Worm (Caenorhabditis elegans) whole organism, young adult: Measurements from ENCODE around the gene clec-144.

Experiments
- B0019.2 ChIP-seq: fragments of 200-800 bp; sonication (Bioruptor generic); conservative IDR thresholded peaks from 2 replicates; pipeline ENCODE4 v1.3.6; 2022; ENCODE audit warnings: missing genetic modification reagents, missing genetic modification characterization, missing compliant biosample characterization
- B0261.1 ChIP-seq: sonication (generic microtip); optimal IDR thresholded peaks from 2 replicates; lab custom pipeline; 2016; ENCODE audit warnings: mild to moderate bottlenecking, missing genetic modification characterization, moderate library complexity, missing compliant biosample characterization
- B0336.3 ChIP-seq: fragments of 200-800 bp; sonication (Bioruptor generic); IDR thresholded peaks from 2 replicates; pipeline ENCODE4 v1.3.6; 2022; ENCODE audit warnings: missing genetic modification characterization, missing compliant biosample characterization
- D2030.7 ChIP-seq: fragments of 200-800 bp; sonication (Bioruptor generic); IDR thresholded peaks from 2 replicates; pipeline ENCODE4 v1.3.6; 2022; ENCODE audit warnings: missing genetic modification reagents, missing genetic modification characterization, missing compliant biosample characterization
- F10E7.11 ChIP-seq: sonication (generic microtip); optimal IDR thresholded peaks from 2 replicates; lab custom pipeline; 2017; ENCODE audit warnings: mild to moderate bottlenecking, missing genetic modification characterization, moderate library complexity, missing compliant biosample characterization
- F22D6.2 ChIP-seq: sonication (generic microtip); optimal IDR thresholded peaks from 2 replicates; lab custom pipeline; 2016; ENCODE audit warnings: mild to moderate bottlenecking, missing genetic modification characterization, missing compliant biosample characterization
- F23B12.7 ChIP-seq: sonication (generic microtip); optimal IDR thresholded peaks from 2 replicates; lab custom pipeline; 2017; ENCODE audit warnings: missing genetic modification characterization, mild to moderate bottlenecking, missing compliant biosample characterization, antibody characterized with exemption, moderate library complexity; ENCODE audit not compliant: insufficient read depth
- F37B4.10 ChIP-seq: fragments of 200-800 bp; sonication (Bioruptor generic); IDR thresholded peaks from 2 replicates; pipeline ENCODE4 v1.3.6; 2022; ENCODE audit warnings: missing genetic modification characterization, missing compliant biosample characterization
- F39B2.1 ChIP-seq: fragments of 200-800 bp; sonication (Bioruptor generic); IDR thresholded peaks from 2 replicates; pipeline ENCODE4 v1.3.6; 2022; ENCODE audit warnings: missing genetic modification reagents, missing genetic modification characterization, missing compliant biosample characterization
- F52B5.7 ChIP-seq: sonication (generic microtip); optimal IDR thresholded peaks from 2 replicates; lab custom pipeline; 2016; ENCODE audit warnings: mild to moderate bottlenecking, missing genetic modification characterization, missing compliant biosample characterization
- K12H6.12 ChIP-seq: fragments of 200-800 bp; sonication (Bioruptor generic); optimal IDR thresholded peaks from 2 replicates; lab custom pipeline; 2018; ENCODE audit warnings: mild to moderate bottlenecking, missing genetic modification characterization, missing compliant biosample characterization
- Y53F4B.3 ChIP-seq: fragments of 200-800 bp; sonication (Bioruptor generic); IDR thresholded peaks from 2 replicates; pipeline ENCODE4 v1.3.6; 2022; ENCODE audit warnings: missing genetic modification reagents, missing genetic modification characterization, missing compliant biosample characterization
- Y53G8AR.9 ChIP-seq: fragments of 200-800 bp; sonication (Bioruptor generic); conservative IDR thresholded peaks from 2 replicates; pipeline ENCODE4 v1.3.6; 2022; ENCODE audit warnings: missing genetic modification reagents, missing genetic modification characterization, missing compliant biosample characterization
- ZK185.1 ChIP-seq: sonication (generic microtip); optimal IDR thresholded peaks from 2 replicates; lab custom pipeline; 2016; ENCODE audit warnings: mild to moderate bottlenecking, missing genetic modification characterization, missing compliant biosample characterization; ENCODE audit not compliant: poor library complexity, severe bottlenecking
- aptf-2 ChIP-seq: fragments of 200-800 bp; sonication (Bioruptor generic); conservative IDR thresholded peaks from 2 replicates; pipeline ENCODE4 v1.3.6; 2022; ENCODE audit warnings: missing genetic modification reagents, missing genetic modification characterization, missing compliant biosample characterization
- atf-7 ChIP-seq: sonication (generic microtip); optimal IDR thresholded peaks from 2 replicates; lab custom pipeline; 2017; ENCODE audit warnings: mild to moderate bottlenecking, missing genetic modification characterization, missing compliant biosample characterization
- athp-1 ChIP-seq: sonication (generic microtip); optimal IDR thresholded peaks from 2 replicates; lab custom pipeline; 2017; ENCODE audit warnings: mild to moderate bottlenecking, missing genetic modification characterization, missing compliant biosample characterization
- attf-6 ChIP-seq: fragments of 200-800 bp; sonication (Bioruptor generic); IDR thresholded peaks from 2 replicates; pipeline ENCODE4 v1.3.6; 2022; ENCODE audit warnings: missing genetic modification reagents, missing genetic modification characterization, missing compliant biosample characterization
- bed-1 ChIP-seq: fragments of 200-800 bp; sonication (Bioruptor generic); IDR thresholded peaks from 2 replicates; pipeline ENCODE4 v1.3.6; 2022; ENCODE audit warnings: missing genetic modification reagents, missing genetic modification characterization, missing compliant biosample characterization
- cebp-1 ChIP-seq, 2 experiments: fragments of 200-800 bp in 1 of 2; sonication (Bioruptor generic) in 1 of 2; sonication (generic microtip) in 1 of 2; IDR thresholded peaks in 1 of 2; optimal IDR thresholded peaks in 1 of 2; 2 replicates each; pipeline versions ENCODE4 v1.3.6 to Lab custom; 2017 to 2022; ENCODE audit warnings: missing compliant biosample characterization in 2 of 2, missing genetic modification characterization in 2 of 2, mild to moderate bottlenecking in 1 of 2, missing genetic modification reagents in 1 of 2, moderate library complexity in 1 of 2
- ceh-79 ChIP-seq: sonication (generic microtip); optimal IDR thresholded peaks from 2 replicates; lab custom pipeline; 2017; ENCODE audit warnings: mild to moderate bottlenecking, missing genetic modification characterization, missing compliant biosample characterization
- dox-1 ChIP-seq: fragments of 200-800 bp; sonication (Bioruptor generic); IDR thresholded peaks from 2 replicates; pipeline ENCODE4 v1.3.6; 2022; ENCODE audit warnings: missing genetic modification reagents, missing genetic modification characterization, missing compliant biosample characterization
- dpl-1 ChIP-seq: fragments of 150-350 bp; optimal IDR thresholded peaks from 2 replicates; lab custom pipeline; 2014; ENCODE audit warnings: missing biosample characterization, missing genetic modification reagents, missing genetic modification characterization
- egl-18 ChIP-seq: fragments of 200-800 bp; sonication (Bioruptor generic); IDR thresholded peaks from 2 replicates; pipeline ENCODE4 v1.3.6; 2022; ENCODE audit warnings: missing genetic modification reagents, missing genetic modification characterization, missing compliant biosample characterization
- egl-44 ChIP-seq: fragments of 200-800 bp; sonication (Bioruptor generic); IDR thresholded peaks from 2 replicates; pipeline ENCODE4 v1.3.6; 2022; ENCODE audit warnings: missing genetic modification reagents, missing genetic modification characterization, missing compliant biosample characterization
- egrh-3 ChIP-seq: fragments of 200-800 bp; sonication (Bioruptor generic); IDR thresholded peaks from 2 replicates; pipeline ENCODE4 v1.3.6; 2022; ENCODE audit warnings: missing genetic modification reagents, missing genetic modification characterization, missing compliant biosample characterization
- gei-17 ChIP-seq: fragments of 200-800 bp; sonication (Bioruptor generic); optimal IDR thresholded peaks from 2 replicates; lab custom pipeline; 2018; ENCODE audit warnings: mild to moderate bottlenecking, missing genetic modification characterization, missing compliant biosample characterization
- hlh-12 ChIP-seq: sonication (generic microtip); optimal IDR thresholded peaks from 2 replicates; lab custom pipeline; 2016; ENCODE audit warnings: missing genetic modification characterization, missing compliant biosample characterization
- hmg-1.2 ChIP-seq: fragments of 200-800 bp; sonication (Bioruptor generic); IDR thresholded peaks from 2 replicates; pipeline ENCODE4 v1.3.6; 2022; ENCODE audit warnings: missing genetic modification reagents, missing genetic modification characterization, missing compliant biosample characterization
- lag-1 ChIP-seq: fragments of 200-800 bp; sonication (Bioruptor generic); IDR thresholded peaks from 2 replicates; pipeline ENCODE4 v1.3.6; 2022; ENCODE audit warnings: missing genetic modification reagents, missing genetic modification characterization, missing compliant biosample characterization
- let-526 ChIP-seq: fragments of 200-800 bp; sonication (Bioruptor generic); IDR thresholded peaks from 2 replicates; pipeline ENCODE4 v1.3.6; 2022; ENCODE audit warnings: missing genetic modification reagents, missing genetic modification characterization, missing compliant biosample characterization
- let-607 ChIP-seq, 2 experiments: fragments of 200-800 bp in 1 of 2; sonication (Bioruptor generic) in 1 of 2; sonication (generic microtip) in 1 of 2; optimal IDR thresholded peaks; 2 replicates each; lab custom pipeline; 2016 to 2018; ENCODE audit warnings: mild to moderate bottlenecking in 2 of 2, missing compliant biosample characterization in 2 of 2, missing genetic modification characterization in 2 of 2, moderate library complexity in 2 of 2, missing genotype in 1 of 2
- lin-35 ChIP-seq, 3 experiments: fragments of 150-350 bp in 2 of 3; sonication (generic microtip) in 1 of 3; optimal IDR thresholded peaks; 2 replicates each; lab custom pipeline; 2014 to 2018; ENCODE audit warnings: missing biosample characterization in 3 of 3, missing genetic modification characterization in 3 of 3, missing genetic modification reagents in 3 of 3
- mcd-1 ChIP-seq: fragments of 200-800 bp; sonication (Bioruptor generic); IDR thresholded peaks from 2 replicates; pipeline ENCODE4 v1.3.6; 2022; ENCODE audit warnings: missing genetic modification reagents, missing genetic modification characterization, missing compliant biosample characterization
- mxl-1 ChIP-seq: sonication (generic microtip); optimal IDR thresholded peaks from 2 replicates; lab custom pipeline; 2016; ENCODE audit warnings: missing genetic modification characterization, missing compliant biosample characterization
- nhr-120 ChIP-seq: fragments of 200-800 bp; sonication (Bioruptor generic); IDR thresholded peaks from 2 replicates; pipeline ENCODE4 v1.3.6; 2022; ENCODE audit warnings: missing genetic modification characterization, missing compliant biosample characterization
- nhr-179 ChIP-seq: sonication (generic microtip); optimal IDR thresholded peaks from 2 replicates; lab custom pipeline; 2016; ENCODE audit warnings: mild to moderate bottlenecking, missing genetic modification characterization, missing compliant biosample characterization
- nhr-90 ChIP-seq: sonication (generic microtip); optimal IDR thresholded peaks from 2 replicates; lab custom pipeline; 2016; ENCODE audit warnings: missing genotype, mild to moderate bottlenecking, missing genetic modification characterization, missing compliant biosample characterization
- repo-1 ChIP-seq: sonication (generic microtip); optimal IDR thresholded peaks from 2 replicates; lab custom pipeline; 2017; ENCODE audit warnings: mild to moderate bottlenecking, missing genetic modification characterization, missing compliant biosample characterization
- tlf-1 ChIP-seq: fragments of 200-800 bp; sonication (Bioruptor generic); optimal IDR thresholded peaks from 2 replicates; lab custom pipeline; 2018; ENCODE audit warnings: mild to moderate bottlenecking, missing genetic modification characterization, missing compliant biosample characterization
- xnd-1 ChIP-seq: sonication (generic microtip); optimal IDR thresholded peaks from 2 replicates; lab custom pipeline; 2016; ENCODE audit warnings: missing genotype, missing genetic modification reagents, missing genetic modification characterization, missing compliant biosample characterization
- zfh-2 ChIP-seq: fragments of 200-800 bp; sonication (Bioruptor generic); conservative IDR thresholded peaks from 2 replicates; pipeline ENCODE4 v1.3.6; 2022; ENCODE audit warnings: missing genetic modification reagents, missing genetic modification characterization, missing compliant biosample characterization
- ztf-22 ChIP-seq: fragments of 200-800 bp; sonication (Bioruptor generic); optimal IDR thresholded peaks from 2 replicates; lab custom pipeline; 2018; ENCODE audit warnings: mild to moderate bottlenecking, missing genetic modification characterization, moderate library complexity, missing compliant biosample characterization
- ztf-25 ChIP-seq: fragments of 200-800 bp; sonication (Bioruptor generic); IDR thresholded peaks from 2 replicates; pipeline ENCODE4 v1.3.6; 2022; ENCODE audit warnings: missing genetic modification reagents, missing genetic modification characterization, missing compliant biosample characterization
- ztf-28 ChIP-seq: fragments of 200-800 bp; sonication (Bioruptor generic); IDR thresholded peaks from 2 replicates; pipeline ENCODE4 v1.3.6; 2022; ENCODE audit warnings: missing genetic modification reagents, missing genetic modification characterization, missing compliant biosample characterization
- ztf-3 ChIP-seq: fragments of 200-800 bp; sonication (Bioruptor generic); optimal IDR thresholded peaks from 2 replicates; lab custom pipeline; 2018; ENCODE audit warnings: mild to moderate bottlenecking, missing genetic modification characterization, missing compliant biosample characterization

Gene clec-144

DNA sequence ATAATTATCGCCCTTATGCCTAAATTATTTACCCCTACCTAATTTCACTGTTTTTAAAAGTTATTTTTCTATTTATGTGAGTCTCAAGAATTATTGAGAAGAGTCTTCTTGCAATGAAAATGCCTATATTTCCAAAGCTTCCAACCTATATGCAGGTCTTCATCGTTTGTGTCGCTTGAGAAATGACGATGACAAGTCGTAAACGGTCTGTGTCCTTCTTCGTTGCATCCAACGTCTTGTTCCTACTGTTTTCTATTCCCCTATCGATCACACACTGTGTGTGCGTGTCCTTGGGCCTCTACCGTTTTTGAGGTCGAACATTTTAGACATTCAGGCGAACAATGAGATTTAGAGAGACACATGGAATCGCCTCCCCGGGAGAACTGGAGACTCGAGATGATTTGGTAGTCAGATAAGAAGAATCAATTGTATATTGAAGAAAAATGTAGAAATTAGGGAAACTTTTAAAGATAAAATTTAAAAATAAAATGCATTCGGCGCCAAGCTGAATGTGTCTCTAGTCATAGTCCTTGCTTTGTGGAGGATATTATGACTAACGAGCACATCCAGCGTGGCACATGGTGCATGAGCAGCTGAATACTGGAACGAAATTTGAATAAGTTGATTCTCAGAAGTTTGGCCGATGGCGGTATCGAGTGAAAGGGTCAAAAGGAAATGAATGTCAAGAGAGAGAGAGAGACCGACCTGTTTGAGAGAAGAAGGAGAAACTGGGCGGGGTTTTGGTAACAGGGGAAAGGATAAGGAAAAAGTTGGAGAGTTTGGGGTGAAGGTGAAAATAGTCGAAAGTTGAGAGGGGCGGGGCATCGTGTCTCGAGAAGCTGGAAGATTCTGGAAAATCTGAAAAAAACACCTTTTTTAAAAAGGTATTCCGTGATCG, 48.3 kb upstream of the clec-144 start (continued):
- TF ChIP-seq B0336.3 (GFP tag; lab: Robert Waterston, UW) (peak; percentile 90), Y53G8AR.9 (peak; percentile 89), B0019.2 (GFP tag; lab: Robert Waterston, UW) (no peak), ceh-79 (peak; percentile 11), let-526 (GFP tag; lab: Robert Waterston, UW) (no peak), attf-6 (GFP tag; lab: Robert Waterston, UW) (peak; percentile 61; the same call in 1 of the 2 replicates), F23B12.7 (no peak), hmg-1.2 (GFP tag; lab: Robert Waterston, UW) (peak; percentile 42; the same call in 1 of the 2 replicates), F37B4.10 (GFP tag; lab: Robert Waterston, UW) (no peak), athp-1 (tag; lab: Kevin White, UChicago) (peak; percentile 86), dpl-1 (GFP tag; lab: Kevin White, UChicago) (no peak), xnd-1 (tag; lab: Kevin White, UChicago) (peak; percentile 44), egrh-3 (GFP tag; lab: Robert Waterston, UW) (no peak), hlh-12 (tag; lab: Kevin White, UChicago) (peak; percentile 19), gei-17 (GFP tag; lab: Kevin White, UChicago) (no peak), F52B5.7 (tag; lab: Kevin White, UChicago) (peak; percentile 88), B0261.1 (tag; lab: Kevin White, UChicago) (no peak), egl-44 (0 out of 2 replicates have a peak, but pooled peaks have one; percentile 25), tlf-1 (GFP tag; lab: Kevin White, UChicago) (peak; percentile 74), mcd-1 (GFP tag; lab: Robert Waterston, UW) (peak; percentile 21; the same call in 1 of the 2 replicates), nhr-90 (tag; lab: Kevin White, UChicago) (peak; percentile 23), Y53F4B.3 (GFP tag; lab: Robert Waterston, UW) (no peak), ZK185.1 (tag; lab: Kevin White, UChicago) (no peak), F39B2.1 (GFP tag; lab: Robert Waterston, UW) (0 out of 2 replicates have a peak, but pooled peaks have one; percentile 32), F10E7.11 (peak; percentile 80), K12H6.12 (no peak), lin-35 (GFP tag; optimal IDR thresholded peaks at IDR 0.05; lab: Kevin White, UChicago) (peak in 1 of 3 experiments; percentile 58), atf-7 (tag; lab: Kevin White, UChicago) (peak; percentile 35), dox-1 (peak; percentile 39; the same call in 1 of the 2 replicates), nhr-179 (tag; lab: Kevin White, UChicago) (no peak), lag-1 (no peak), ztf-22 (no peak), let-607 (tag; optimal IDR thresholded peaks at IDR 0.05; lab: Kevin White, UChicago) (no peak), cebp-1 (GFP tag; IDR thresholded peaks at IDR 0.05; lab: Robert Waterston, UW) (no peak), cebp-1 (tag; optimal IDR thresholded peaks at IDR 0.05; lab: Kevin White, UChicago) (peak; percentile 64), egl-18 (GFP tag; lab: Robert Waterston, UW) (0 out of 2 replicates have a peak, but pooled peaks have one; percentile 18), D2030.7 (GFP tag; lab: Robert Waterston, UW) (peak; percentile 62), bed-1 (GFP tag; lab: Robert Waterston, UW) (no peak), nhr-120 (GFP tag; lab: Robert Waterston, UW) (no peak; the same call in 1 of the 2 replicates), ztf-25 (GFP tag; lab: Robert Waterston, UW) (no peak; the same call in 1 of the 2 replicates), F22D6.2 (tag; lab: Kevin White, UChicago) (no peak), ztf-3 (no peak), repo-1 (tag; lab: Kevin White, UChicago) (peak; percentile 21), mxl-1 (tag; lab: Kevin White, UChicago) (peak; percentile 34), aptf-2 (0 out of 2 replicates have a peak, but pooled peaks have one; percentile 19), zfh-2 (GFP tag; lab: Robert Waterston, UW) (no peak), ztf-28 (no peak)
